Worm (Caenorhabditis elegans) whole organism, L1 larva: ENCODE results near the gene pxd-1.

Experiments used
- C04F5.9 ChIP-seq: sonication (generic microtip); optimal IDR thresholded peaks from 2 replicates; lab custom pipeline; 2016; ENCODE audit warnings: missing genetic modification characterization, missing compliant biosample characterization
- C16A3.4 ChIP-seq: fragments of 150-350 bp; optimal IDR thresholded peaks from 2 replicates; lab custom pipeline; 2014; ENCODE audit warnings: missing biosample characterization, missing genetic modification characterization
- F16B12.6 ChIP-seq: fragments of 150-350 bp; optimal IDR thresholded peaks from 2 replicates; lab custom pipeline; 2014; ENCODE audit warnings: missing biosample characterization, missing genetic modification characterization
- aha-1 ChIP-seq: fragments of 150-350 bp; optimal IDR thresholded peaks from 2 replicates; lab custom pipeline; 2014; ENCODE audit warnings: missing biosample characterization, missing genetic modification characterization
- alr-1 ChIP-seq: fragments of 200-800 bp; sonication (Bioruptor generic); optimal IDR thresholded peaks from 2 replicates; lab custom pipeline; 2018; ENCODE audit warnings: borderline replicate concordance, mild to moderate bottlenecking, missing genetic modification characterization, missing compliant biosample characterization
- aly-2 ChIP-seq: fragments of 150-350 bp; optimal IDR thresholded peaks from 2 replicates; lab custom pipeline; 2014; ENCODE audit warnings: missing biosample characterization, missing genetic modification characterization
- blmp-1 ChIP-seq: fragments of 150-350 bp; optimal IDR thresholded peaks from 2 replicates; lab custom pipeline; 2014; ENCODE audit warnings: missing biosample characterization, missing genetic modification characterization
- ceh-63 ChIP-seq: fragments of 200-800 bp; sonication (Bioruptor generic); optimal IDR thresholded peaks from 2 replicates; lab custom pipeline; 2018; ENCODE audit warnings: mild to moderate bottlenecking, missing genetic modification characterization, missing compliant biosample characterization
- ceh-82 ChIP-seq, 3 experiments: fragments of 150-350 bp in 1 of 3; sonication (generic microtip) in 2 of 3; optimal IDR thresholded peaks; 2 replicates each; lab custom pipeline; 2014 to 2017; ENCODE audit warnings: missing biosample characterization in 3 of 3, missing genetic modification characterization in 3 of 3
- ceh-88 ChIP-seq: fragments of 200-800 bp; sonication (Bioruptor generic); IDR thresholded peaks from 2 replicates; pipeline ENCODE4 v1.3.6; 2022; ENCODE audit warnings: missing genetic modification characterization, missing compliant biosample characterization
- ceh-90 ChIP-seq: sonication (generic microtip); optimal IDR thresholded peaks from 2 replicates; lab custom pipeline; 2016; ENCODE audit warnings: missing genetic modification characterization, missing compliant biosample characterization
- efl-3 ChIP-seq: fragments of 200-800 bp; sonication (Bioruptor generic); optimal IDR thresholded peaks from 2 replicates; lab custom pipeline; 2018; ENCODE audit warnings: mild to moderate bottlenecking, missing genetic modification characterization, missing compliant biosample characterization
- egl-27 ChIP-seq, 2 experiments: fragments of 150-350 bp in 1 of 2; sonication (generic microtip); optimal IDR thresholded peaks; 3 replicates each; lab custom pipeline; 2017 to 2018; ENCODE audit warnings: missing biosample characterization in 2 of 2, missing genetic modification characterization in 2 of 2, missing genetic modification reagents in 2 of 2
- elt-3 ChIP-seq, 6 experiments: fragments of 150-350 bp in 1 of 6; sonication (generic microtip); optimal IDR thresholded peaks; 2 replicates each; lab custom pipeline; 2017 to 2018; ENCODE audit warnings: missing biosample characterization in 6 of 6, missing genetic modification characterization in 6 of 6, inconsistent platforms in 1 of 6
- ets-5 ChIP-seq: fragments of 200-800 bp; sonication (Bioruptor generic); IDR thresholded peaks from 2 replicates; pipeline ENCODE4 v1.3.6; 2022; ENCODE audit warnings: missing genetic modification characterization, missing compliant biosample characterization
- fkh-10 ChIP-seq: sonication (generic microtip); optimal IDR thresholded peaks from 2 replicates; lab custom pipeline; 2017; ENCODE audit warnings: missing biosample characterization, missing genetic modification reagents, missing genetic modification characterization
- fkh-4 ChIP-seq: sonication (generic microtip); optimal IDR thresholded peaks from 2 replicates; lab custom pipeline; 2016; ENCODE audit warnings: missing compliant biosample characterization, missing genetic modification characterization, borderline replicate concordance
- fkh-8 ChIP-seq: sonication (generic microtip); optimal IDR thresholded peaks from 2 replicates; lab custom pipeline; 2016; ENCODE audit warnings: mild to moderate bottlenecking, missing genetic modification characterization, missing compliant biosample characterization
- fos-1 ChIP-seq: fragments of 150-350 bp; optimal IDR thresholded peaks from 2 replicates; lab custom pipeline; 2014; ENCODE audit warnings: missing biosample characterization, missing genetic modification characterization
- hlh-4 ChIP-seq: sonication (generic microtip); optimal IDR thresholded peaks from 2 replicates; lab custom pipeline; 2016; ENCODE audit warnings: mild to moderate bottlenecking, missing genetic modification characterization, missing compliant biosample characterization
- hpl-2 ChIP-seq: fragments of 150-350 bp; optimal IDR thresholded peaks from 2 replicates; lab custom pipeline; 2014; ENCODE audit warnings: missing biosample characterization, missing genetic modification reagents, missing genetic modification characterization
- irx-1 ChIP-seq: sonication (generic microtip); optimal IDR thresholded peaks from 2 replicates; lab custom pipeline; 2016; ENCODE audit warnings: missing genetic modification characterization, missing compliant biosample characterization
- isw-1 ChIP-seq: fragments of 200-800 bp; sonication (Bioruptor generic); IDR thresholded peaks from 2 replicates; pipeline ENCODE4 v1.3.6; 2022; ENCODE audit warnings: missing genetic modification characterization, missing compliant biosample characterization
- jun-1 ChIP-seq: fragments of 150-350 bp; optimal IDR thresholded peaks from 2 replicates; lab custom pipeline; 2014; ENCODE audit warnings: missing biosample characterization, missing genetic modification reagents, missing genetic modification characterization
- lin-13 ChIP-seq: fragments of 150-350 bp; optimal IDR thresholded peaks from 2 replicates; lab custom pipeline; 2014; ENCODE audit warnings: missing biosample characterization, missing genetic modification reagents, missing genetic modification characterization
- lin-15B ChIP-seq: fragments of 150-350 bp; sonication (generic microtip); optimal IDR thresholded peaks from 3 replicates; lab custom pipeline; 2014; ENCODE audit warnings: missing biosample characterization, missing genetic modification characterization
- lin-35 ChIP-seq, 2 experiments: fragments of 150-350 bp; optimal IDR thresholded peaks; 2 replicates each; lab custom pipeline; 2014; ENCODE audit warnings: missing biosample characterization in 2 of 2, missing genetic modification characterization in 2 of 2, missing genetic modification reagents in 2 of 2
- lir-3 ChIP-seq: sonication (generic microtip); optimal IDR thresholded peaks from 2 replicates; lab custom pipeline; 2016; ENCODE audit warnings: mild to moderate bottlenecking, missing genetic modification characterization, moderate library complexity, missing compliant biosample characterization; ENCODE audit not compliant: poor library complexity
- lsy-2 ChIP-seq, 2 experiments: fragments of 150-350 bp; optimal IDR thresholded peaks; 2 replicates each; lab custom pipeline; 2014; ENCODE audit warnings: missing biosample characterization in 2 of 2, missing genetic modification characterization in 2 of 2
- mef-2 ChIP-seq: fragments of 150-350 bp; optimal IDR thresholded peaks from 2 replicates; lab custom pipeline; 2014; ENCODE audit warnings: missing biosample characterization, missing genetic modification characterization
- nhr-12 ChIP-seq: sonication (generic microtip); optimal IDR thresholded peaks from 2 replicates; lab custom pipeline; 2017; ENCODE audit warnings: missing biosample characterization, missing genetic modification characterization
- nhr-19 ChIP-seq: fragments of 200-800 bp; sonication (Bioruptor generic); conservative IDR thresholded peaks from 2 replicates; pipeline ENCODE4 v1.3.6; 2022; ENCODE audit warnings: missing genetic modification characterization, missing compliant biosample characterization
- nhr-20 ChIP-seq: sonication (generic microtip); optimal IDR thresholded peaks from 2 replicates; lab custom pipeline; 2016; ENCODE audit warnings: mild to moderate bottlenecking, missing genetic modification characterization, missing compliant biosample characterization
- nhr-237 ChIP-seq: fragments of 150-350 bp; optimal IDR thresholded peaks from 2 replicates; lab custom pipeline; 2014; ENCODE audit warnings: missing biosample characterization, missing genetic modification characterization
- nhr-28 ChIP-seq: fragments of 150-350 bp; optimal IDR thresholded peaks from 2 replicates; lab custom pipeline; 2014; ENCODE audit warnings: missing biosample characterization, missing genetic modification characterization
- nhr-47 ChIP-seq: sonication (generic microtip); optimal IDR thresholded peaks from 2 replicates; lab custom pipeline; 2016; ENCODE audit warnings: mild to moderate bottlenecking, missing genetic modification characterization, moderate library complexity, missing compliant biosample characterization
- nhr-71 ChIP-seq: sonication (generic microtip); optimal IDR thresholded peaks from 2 replicates; lab custom pipeline; 2016; ENCODE audit warnings: mild to moderate bottlenecking, missing genetic modification characterization, moderate library complexity, missing compliant biosample characterization
- nhr-77 ChIP-seq: fragments of 150-350 bp; optimal IDR thresholded peaks from 2 replicates; lab custom pipeline; 2014; ENCODE audit warnings: missing biosample characterization, missing genetic modification characterization
- nhr-84 ChIP-seq: sonication (generic microtip); optimal IDR thresholded peaks from 2 replicates; lab custom pipeline; 2017; ENCODE audit warnings: missing biosample characterization, missing genetic modification characterization
- nhr-90 ChIP-seq: sonication (generic microtip); optimal IDR thresholded peaks from 2 replicates; lab custom pipeline; 2016; ENCODE audit warnings: mild to moderate bottlenecking, missing genetic modification characterization, missing compliant biosample characterization; ENCODE audit not compliant: poor library complexity
- pqm-1 ChIP-seq: sonication (generic microtip); optimal IDR thresholded peaks from 3 replicates; lab custom pipeline; 2017; ENCODE audit warnings: missing biosample characterization, missing genetic modification characterization
- rnt-1 ChIP-seq: sonication (generic microtip); optimal IDR thresholded peaks from 2 replicates; lab custom pipeline; 2016; ENCODE audit warnings: mild to moderate bottlenecking, missing genetic modification characterization, moderate library complexity, missing compliant biosample characterization
- snpc-4 ChIP-seq: fragments of 150-350 bp; optimal IDR thresholded peaks from 2 replicates; lab custom pipeline; 2014; ENCODE audit warnings: missing biosample characterization, missing genetic modification characterization
- snu-23 ChIP-seq: sonication (generic microtip); optimal IDR thresholded peaks from 2 replicates; lab custom pipeline; 2016; ENCODE audit warnings: missing genetic modification characterization, missing compliant biosample characterization
- sox-4 ChIP-seq: sonication (generic microtip); optimal IDR thresholded peaks from 2 replicates; lab custom pipeline; 2016; ENCODE audit warnings: missing genetic modification characterization, missing compliant biosample characterization
- sup-37 ChIP-seq: fragments of 200-800 bp; sonication (Bioruptor generic); optimal IDR thresholded peaks from 2 replicates; lab custom pipeline; 2018; ENCODE audit warnings: mild to moderate bottlenecking, missing genetic modification characterization, missing compliant biosample characterization
- swsn-7 ChIP-seq: sonication (generic microtip); optimal IDR thresholded peaks from 2 replicates; lab custom pipeline; 2016; ENCODE audit warnings: missing genetic modification characterization, missing compliant biosample characterization
- unc-86 ChIP-seq: sonication (generic microtip); optimal IDR thresholded peaks from 2 replicates; lab custom pipeline; 2016; ENCODE audit warnings: missing genetic modification characterization, missing compliant biosample characterization
- unc-98 ChIP-seq: fragments of 200-800 bp; sonication (Bioruptor generic); IDR thresholded peaks from 2 replicates; pipeline ENCODE4 v1.3.6; 2022; ENCODE audit warnings: missing genetic modification characterization, missing compliant biosample characterization
- vab-15 ChIP-seq: sonication (generic microtip); optimal IDR thresholded peaks from 2 replicates; lab custom pipeline; 2017; ENCODE audit warnings: missing genotype, mild to moderate bottlenecking, missing genetic modification characterization, missing compliant biosample characterization
- zip-4 ChIP-seq: fragments of 200-800 bp; sonication (Bioruptor generic); optimal IDR thresholded peaks from 2 replicates; lab custom pipeline; 2018; ENCODE audit warnings: mild to moderate bottlenecking, missing genetic modification characterization, moderate library complexity, missing compliant biosample characterization
- ztf-11 ChIP-seq, 2 experiments: sonication (generic microtip); optimal IDR thresholded peaks; 2 replicates each; lab custom pipeline; 2016 to 2017; ENCODE audit warnings: missing genetic modification characterization in 2 of 2, missing biosample characterization in 1 of 2, missing compliant biosample characterization in 1 of 2

Gene pxd-1

DNA sequence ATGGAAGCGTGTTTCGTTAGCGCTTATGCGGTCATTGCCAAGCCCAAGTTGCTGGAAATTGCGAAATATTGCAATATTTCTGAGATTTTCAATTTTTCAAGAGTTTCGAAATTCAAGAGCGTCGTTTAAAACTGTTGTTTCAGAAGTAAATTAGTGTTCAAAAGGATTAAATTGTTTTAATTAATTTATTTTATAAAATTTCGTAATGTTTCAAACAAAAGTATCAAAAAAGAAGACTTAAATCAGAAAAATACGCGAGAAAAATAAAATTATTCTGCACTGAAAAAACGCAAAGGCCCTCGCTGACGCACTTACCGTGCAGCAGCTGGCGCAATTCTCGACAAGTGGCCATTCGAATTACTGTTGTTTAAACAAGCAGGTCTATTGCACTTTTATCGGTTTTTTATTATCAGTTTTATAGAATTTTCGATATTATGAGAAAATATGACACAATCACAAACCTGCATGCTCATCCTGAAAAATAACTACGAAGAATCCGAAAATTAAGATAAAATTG, 1.8 kb upstream of the pxd-1 start, which contains the start of gene tif-1A (continued):
- TF ChIP-seq ceh-88 (peak; percentile 51; the same call in 1 of the 2 replicates), sup-37 (GFP tag; lab: Kevin White, UChicago) (no peak), vab-15 (tag; lab: Kevin White, UChicago) (no peak), alr-1 (tag; lab: Kevin White, UChicago) (no peak), ztf-11 (tag; optimal IDR thresholded peaks at IDR 0.05; lab: Kevin White, UChicago) (peak in 1 of 2 experiments; percentile 61), unc-86 (tag; lab: Kevin White, UChicago) (peak; percentile 76), fos-1 (tag; lab: Kevin White, UChicago) (peak; percentile 45), nhr-28 (tag; lab: Kevin White, UChicago) (no peak), ceh-90 (no peak), F16B12.6 (tag; lab: Kevin White, UChicago) (peak; percentile 67), nhr-77 (tag; lab: Kevin White, UChicago) (peak; percentile 37), snu-23 (GFP tag; lab: Kevin White, UChicago) (peak; percentile 89), nhr-237 (tag; lab: Kevin White, UChicago) (peak; percentile 13), hpl-2 (GFP tag; lab: Kevin White, UChicago) (peak; percentile 76), blmp-1 (tag; lab: Kevin White, UChicago) (peak; percentile 59), unc-98 (no peak), jun-1 (tag; lab: Kevin White, UChicago) (peak; percentile 62), nhr-71 (tag; lab: Kevin White, UChicago) (peak; percentile 90), lin-15B (tag; lab: Kevin White, UChicago) (peak; percentile 67), nhr-47 (tag; lab: Kevin White, UChicago) (peak; percentile 90), nhr-19 (peak; percentile 83), egl-27 (tag; optimal IDR thresholded peaks at IDR 0.05; lab: Kevin White, UChicago) (no peak), fkh-4 (tag; lab: Kevin White, UChicago) (peak; percentile 34), nhr-84 (tag; lab: Kevin White, UChicago) (no peak), C04F5.9 (tag; lab: Kevin White, UChicago) (peak; percentile 64), aly-2 (peak; percentile 9), aha-1 (no peak), lin-13 (GFP tag; lab: Kevin White, UChicago) (peak; percentile 69), efl-3 (GFP tag; lab: Kevin White, UChicago) (no peak), mef-2 (tag; lab: Kevin White, UChicago) (peak; percentile 30), elt-3 (tag; optimal IDR thresholded peaks at IDR 0.05; lab: Kevin White, UChicago) (peak in 3 of 6 experiments; percentile 3 to 74 (median 56)), ets-5 (GFP tag; lab: Robert Waterston, UW) (no peak), zip-4 (GFP tag; lab: Kevin White, UChicago) (peak; percentile 72), C16A3.4 (tag; lab: Kevin White, UChicago) (peak; percentile 83), lir-3 (tag; lab: Kevin White, UChicago) (peak; percentile 10), irx-1 (tag; lab: Kevin White, UChicago) (peak; percentile 77), isw-1 (GFP tag; lab: Robert Waterston, UW) (peak; percentile 64), ceh-63 (no peak), ceh-82 (tag; optimal IDR thresholded peaks at IDR 0.05; lab: Kevin White, UChicago) (peak; percentile 81 to 91 (median 89)), nhr-90 (peak; percentile 92), lsy-2 (tag; optimal IDR thresholded peaks at IDR 0.05; lab: Kevin White, UChicago) (peak; percentile 92), snpc-4 (peak; percentile 82), fkh-8 (tag; lab: Kevin White, UChicago) (peak; percentile 62), rnt-1 (tag; lab: Kevin White, UChicago) (peak; percentile 86), lin-35 (GFP tag; optimal IDR thresholded peaks at IDR 0.05; lab: Kevin White, UChicago) (peak; percentile 76 to 90), pqm-1 (tag; lab: Kevin White, UChicago) (no peak), nhr-12 (no peak), fkh-10 (GFP tag; lab: Kevin White, UChicago) (peak; percentile 9), nhr-20 (tag; lab: Kevin White, UChicago) (peak; percentile 87), sox-4 (peak; percentile 30), hlh-4 (no peak), swsn-7 (tag; lab: Kevin White, UChicago) (peak; percentile 84)
